Worm (Caenorhabditis elegans) whole organism, young adult: ENCODE measurements around the gene srh-216.

Experiments
- B0035.1 ChIP-seq: sonication (generic microtip); optimal IDR thresholded peaks from 2 replicates; lab custom pipeline; 2016; ENCODE audit warnings: missing genetic modification characterization, mild to moderate bottlenecking, missing compliant biosample characterization, missing genotype, missing genetic modification reagents
- B0261.1 ChIP-seq: sonication (generic microtip); optimal IDR thresholded peaks from 2 replicates; lab custom pipeline; 2016; ENCODE audit warnings: mild to moderate bottlenecking, missing genetic modification characterization, moderate library complexity, missing compliant biosample characterization
- B0336.3 ChIP-seq: fragments of 200-800 bp; sonication (Bioruptor generic); IDR thresholded peaks from 2 replicates; pipeline ENCODE4 v1.3.6; 2022; ENCODE audit warnings: missing genetic modification characterization, missing compliant biosample characterization
- D2030.7 ChIP-seq: fragments of 200-800 bp; sonication (Bioruptor generic); IDR thresholded peaks from 2 replicates; pipeline ENCODE4 v1.3.6; 2022; ENCODE audit warnings: missing genetic modification reagents, missing genetic modification characterization, missing compliant biosample characterization
- F22D6.2 ChIP-seq: sonication (generic microtip); optimal IDR thresholded peaks from 2 replicates; lab custom pipeline; 2016; ENCODE audit warnings: mild to moderate bottlenecking, missing genetic modification characterization, missing compliant biosample characterization
- F33H1.4 ChIP-seq: fragments of 200-800 bp; sonication (Bioruptor generic); IDR thresholded peaks from 2 replicates; pipeline ENCODE4 v1.3.6; 2022; ENCODE audit warnings: missing genetic modification reagents, missing genetic modification characterization, missing compliant biosample characterization
- F37B4.10 ChIP-seq: fragments of 200-800 bp; sonication (Bioruptor generic); IDR thresholded peaks from 2 replicates; pipeline ENCODE4 v1.3.6; 2022; ENCODE audit warnings: missing genetic modification characterization, missing compliant biosample characterization
- F55B11.4 ChIP-seq: sonication (generic microtip); optimal IDR thresholded peaks from 2 replicates; lab custom pipeline; 2016; ENCODE audit warnings: missing compliant biosample characterization, missing genetic modification characterization, borderline replicate concordance; ENCODE audit not compliant: insufficient read depth
- Y53F4B.3 ChIP-seq: fragments of 200-800 bp; sonication (Bioruptor generic); IDR thresholded peaks from 2 replicates; pipeline ENCODE4 v1.3.6; 2022; ENCODE audit warnings: missing genetic modification reagents, missing genetic modification characterization, missing compliant biosample characterization
- Y67H2A.10 ChIP-seq: fragments of 200-800 bp; sonication (Bioruptor generic); conservative IDR thresholded peaks from 2 replicates; pipeline ENCODE4 v1.3.6; 2022; ENCODE audit warnings: missing genetic modification reagents, missing genetic modification characterization, missing compliant biosample characterization
- ZK185.1 ChIP-seq: sonication (generic microtip); optimal IDR thresholded peaks from 2 replicates; lab custom pipeline; 2016; ENCODE audit warnings: mild to moderate bottlenecking, missing genetic modification characterization, missing compliant biosample characterization; ENCODE audit not compliant: poor library complexity, severe bottlenecking
- aptf-2 ChIP-seq: fragments of 200-800 bp; sonication (Bioruptor generic); conservative IDR thresholded peaks from 2 replicates; pipeline ENCODE4 v1.3.6; 2022; ENCODE audit warnings: missing genetic modification reagents, missing genetic modification characterization, missing compliant biosample characterization
- athp-1 ChIP-seq: sonication (generic microtip); optimal IDR thresholded peaks from 2 replicates; lab custom pipeline; 2017; ENCODE audit warnings: mild to moderate bottlenecking, missing genetic modification characterization, missing compliant biosample characterization
- bed-1 ChIP-seq: fragments of 200-800 bp; sonication (Bioruptor generic); IDR thresholded peaks from 2 replicates; pipeline ENCODE4 v1.3.6; 2022; ENCODE audit warnings: missing genetic modification reagents, missing genetic modification characterization, missing compliant biosample characterization
- ccch-3 ChIP-seq: fragments of 200-800 bp; sonication (Bioruptor generic); optimal IDR thresholded peaks from 2 replicates; lab custom pipeline; 2018; ENCODE audit warnings: mild to moderate bottlenecking, missing genetic modification characterization, missing compliant biosample characterization
- cebp-1 ChIP-seq, 2 experiments: fragments of 200-800 bp in 1 of 2; sonication (Bioruptor generic) in 1 of 2; sonication (generic microtip) in 1 of 2; IDR thresholded peaks in 1 of 2; optimal IDR thresholded peaks in 1 of 2; 2 replicates each; pipeline versions ENCODE4 v1.3.6 to Lab custom; 2017 to 2022; ENCODE audit warnings: missing compliant biosample characterization in 2 of 2, missing genetic modification characterization in 2 of 2, mild to moderate bottlenecking in 1 of 2, missing genetic modification reagents in 1 of 2, moderate library complexity in 1 of 2
- cebp-2 ChIP-seq: fragments of 200-800 bp; sonication (Bioruptor generic); IDR thresholded peaks from 2 replicates; pipeline ENCODE4 v1.3.6; 2022; ENCODE audit warnings: missing genetic modification characterization, missing compliant biosample characterization
- ceh-91 ChIP-seq: fragments of 200-800 bp; sonication (Bioruptor generic); IDR thresholded peaks from 2 replicates; pipeline ENCODE4 v1.3.6; 2022; ENCODE audit warnings: missing genetic modification reagents, missing genetic modification characterization, missing compliant biosample characterization
- die-1 ChIP-seq: sonication (generic microtip); optimal IDR thresholded peaks from 2 replicates; lab custom pipeline; 2016; ENCODE audit warnings: missing genotype, mild to moderate bottlenecking, missing genetic modification characterization, missing compliant biosample characterization
- egrh-3 ChIP-seq: fragments of 200-800 bp; sonication (Bioruptor generic); IDR thresholded peaks from 2 replicates; pipeline ENCODE4 v1.3.6; 2022; ENCODE audit warnings: missing genetic modification reagents, missing genetic modification characterization, missing compliant biosample characterization
- him-1 ChIP-seq: sonication (generic microtip); optimal IDR thresholded peaks from 2 replicates; lab custom pipeline; 2016; ENCODE audit warnings: missing genotype, missing genetic modification reagents, missing genetic modification characterization, missing compliant biosample characterization
- hlh-26 ChIP-seq: fragments of 200-800 bp; sonication (Bioruptor generic); conservative IDR thresholded peaks from 2 replicates; pipeline ENCODE4 v1.3.6; 2022; ENCODE audit warnings: missing genetic modification reagents, missing genetic modification characterization, missing compliant biosample characterization
- hmg-20 ChIP-seq: fragments of 200-800 bp; sonication (Bioruptor generic); IDR thresholded peaks from 2 replicates; pipeline ENCODE4 v1.3.6; 2022; ENCODE audit warnings: missing genetic modification reagents, missing genetic modification characterization, missing compliant biosample characterization
- hrde-1 ChIP-seq: sonication (generic microtip); optimal IDR thresholded peaks from 2 replicates; lab custom pipeline; 2016; ENCODE audit warnings: missing genetic modification characterization, mild to moderate bottlenecking, missing compliant biosample characterization, moderate library complexity, missing genotype, missing genetic modification reagents, borderline replicate concordance
- lsy-27 ChIP-seq: sonication (generic microtip); optimal IDR thresholded peaks from 2 replicates; lab custom pipeline; 2017; ENCODE audit warnings: missing genetic modification characterization, mild to moderate bottlenecking, missing compliant biosample characterization, antibody characterized with exemption, missing genotype, borderline replicate concordance; ENCODE audit not compliant: insufficient read depth
- mel-28 ChIP-seq: sonication (generic microtip); optimal IDR thresholded peaks from 2 replicates; lab custom pipeline; 2016; ENCODE audit warnings: borderline replicate concordance, mild to moderate bottlenecking, missing genetic modification characterization, missing compliant biosample characterization
- nfyb-1 ChIP-seq: fragments of 200-800 bp; sonication (Bioruptor generic); IDR thresholded peaks from 2 replicates; pipeline ENCODE4 v1.3.6; 2022; ENCODE audit warnings: missing genetic modification reagents, missing genetic modification characterization, missing compliant biosample characterization
- pha-4 ChIP-seq: fragments of 150-350 bp; sonication (generic microtip); optimal IDR thresholded peaks from 2 replicates; lab custom pipeline; 2014; ENCODE audit warnings: missing biosample characterization, missing genetic modification reagents, missing genetic modification characterization
- snpc-4 ChIP-seq, 5 experiments: fragments of 150-350 bp in 1 of 5; sonication (generic microtip) in 4 of 5; optimal IDR thresholded peaks; 2 replicates each; lab custom pipeline; 2014 to 2018; ENCODE audit warnings: missing genetic modification characterization in 5 of 5, missing biosample characterization in 3 of 5, antibody characterized with exemption in 2 of 5, mild to moderate bottlenecking in 2 of 5, missing compliant biosample characterization in 2 of 5, missing genotype in 2 of 5, moderate library complexity in 2 of 5, missing genetic modification reagents in 1 of 5
- somi-1 ChIP-seq: fragments of 200-800 bp; sonication (Bioruptor generic); optimal IDR thresholded peaks from 2 replicates; lab custom pipeline; 2018; ENCODE audit warnings: mild to moderate bottlenecking, missing genetic modification characterization, missing compliant biosample characterization
- sptf-2 ChIP-seq: fragments of 200-800 bp; sonication (Bioruptor generic); optimal IDR thresholded peaks from 2 replicates; lab custom pipeline; 2018; ENCODE audit warnings: mild to moderate bottlenecking, missing genetic modification characterization, missing compliant biosample characterization
- tlf-1 ChIP-seq: fragments of 200-800 bp; sonication (Bioruptor generic); optimal IDR thresholded peaks from 2 replicates; lab custom pipeline; 2018; ENCODE audit warnings: mild to moderate bottlenecking, missing genetic modification characterization, missing compliant biosample characterization
- ztf-18 ChIP-seq: sonication (generic microtip); optimal IDR thresholded peaks from 2 replicates; lab custom pipeline; 2016; ENCODE audit warnings: missing genotype, mild to moderate bottlenecking, missing genetic modification characterization, missing compliant biosample characterization
- ztf-25 ChIP-seq: fragments of 200-800 bp; sonication (Bioruptor generic); IDR thresholded peaks from 2 replicates; pipeline ENCODE4 v1.3.6; 2022; ENCODE audit warnings: missing genetic modification reagents, missing genetic modification characterization, missing compliant biosample characterization

The srh-216 gene

DNA sequence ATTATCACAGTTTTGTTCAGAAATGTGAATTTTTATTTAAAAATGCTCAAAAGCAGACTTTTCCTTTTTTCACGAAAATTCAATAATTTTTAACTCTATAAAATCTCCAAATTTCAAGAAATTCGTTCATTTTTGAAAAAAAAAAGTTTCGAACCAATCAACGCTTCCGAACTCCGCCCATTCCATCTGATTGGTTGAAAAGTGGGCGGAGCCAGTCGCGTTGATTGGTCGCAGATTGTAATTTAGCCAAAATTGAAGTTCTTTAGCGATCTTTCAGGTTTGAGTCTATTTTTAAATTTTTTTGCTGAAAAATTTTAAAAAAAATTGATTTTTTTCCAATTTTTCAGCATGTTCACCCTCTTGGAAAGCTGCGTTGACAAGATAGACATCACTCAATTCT is 15.0 kb downstream of the srh-216 start:
- TF ChIP-seq cebp-1 (GFP tag; IDR thresholded peaks at IDR 0.05; lab: Robert Waterston, UW) (no peak), cebp-1 (tag; optimal IDR thresholded peaks at IDR 0.05; lab: Kevin White, UChicago) (no peak), hlh-26 (no peak), nfyb-1 (peak; percentile 46; the same call in 1 of the 2 replicates)

DNA sequence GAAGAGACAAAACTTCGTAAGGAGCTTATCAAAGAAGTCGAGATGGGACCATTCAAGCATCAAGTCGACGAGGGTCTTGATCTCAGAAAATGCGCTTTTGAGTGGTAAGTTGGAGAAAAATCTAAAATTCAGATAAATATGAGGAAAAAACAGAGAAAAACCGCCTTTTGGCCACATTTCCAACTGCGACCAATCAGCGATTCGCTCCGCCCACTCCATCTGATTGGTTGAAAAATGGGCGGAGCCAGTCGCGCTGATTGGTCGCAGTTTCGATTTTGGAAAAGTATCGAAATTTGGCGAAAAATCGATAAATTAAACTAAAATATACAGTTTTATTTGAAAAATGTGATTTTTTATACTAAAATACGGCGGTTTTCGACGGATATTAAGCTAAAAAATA is 15.5 kb downstream of the srh-216 start:
- no peak for TF ChIP-seq hmg-20 (GFP tag; lab: Robert Waterston, UW)
- TF ChIP-seq egrh-3 (GFP tag; lab: Robert Waterston, UW): no peak
- no peak for TF ChIP-seq cebp-1 (GFP tag; IDR thresholded peaks at IDR 0.05; lab: Robert Waterston, UW)
- no peak for TF ChIP-seq cebp-1 (tag; optimal IDR thresholded peaks at IDR 0.05; lab: Kevin White, UChicago)
- no peak for TF ChIP-seq aptf-2 (GFP tag; lab: Robert Waterston, UW)
- no peak for TF ChIP-seq tlf-1
- no peak for TF ChIP-seq ccch-3 (GFP tag; lab: Kevin White, UChicago)
- no peak for TF ChIP-seq B0336.3 (GFP tag; lab: Robert Waterston, UW)
- no peak for TF ChIP-seq somi-1 (GFP tag; lab: Kevin White, UChicago)
- no peak for TF ChIP-seq ztf-25
- TF ChIP-seq mel-28 (tag; lab: Kevin White, UChicago): no peak
- TF ChIP-seq cebp-2 (GFP tag; lab: Robert Waterston, UW): no peak
- TF ChIP-seq F22D6.2: no peak
- TF ChIP-seq Y53F4B.3 (GFP tag; lab: Robert Waterston, UW): no peak
- TF ChIP-seq B0035.1: no peak
- TF ChIP-seq F33H1.4: no peak
- TF ChIP-seq D2030.7: no peak
- TF ChIP-seq hrde-1 (tag; lab: Kevin White, UChicago): no peak
- no peak for TF ChIP-seq ceh-91 (GFP tag; lab: Robert Waterston, UW)
- no peak for TF ChIP-seq F55B11.4
- TF ChIP-seq B0261.1: no peak
- TF ChIP-seq, all 124 proteins: peak for 0

DNA sequence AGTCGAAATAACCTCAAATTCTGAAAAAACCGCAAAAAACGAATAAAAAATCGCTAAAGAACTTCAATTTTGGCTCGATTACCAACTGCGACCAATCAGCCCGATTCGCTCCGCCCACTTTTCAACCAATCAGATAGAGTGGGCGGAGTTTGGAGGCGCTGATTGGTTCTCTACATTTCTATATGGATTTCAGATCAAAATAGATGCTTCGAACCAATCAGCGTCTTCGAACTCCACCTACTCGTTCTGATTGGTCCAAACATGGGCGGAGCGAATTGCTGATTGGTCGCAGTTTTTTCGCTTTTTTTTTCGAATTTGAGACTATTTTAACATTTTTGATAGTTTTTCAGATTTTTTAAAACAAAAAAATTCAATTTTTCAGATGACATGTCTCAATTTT is 19.2 kb downstream of the srh-216 start:
- TF ChIP-seq nfyb-1 (peak; percentile 71; the same call in 1 of the 2 replicates), Y67H2A.10 (no peak)
- TF ChIP-seq, all 124 proteins: peak for 1

DNA sequence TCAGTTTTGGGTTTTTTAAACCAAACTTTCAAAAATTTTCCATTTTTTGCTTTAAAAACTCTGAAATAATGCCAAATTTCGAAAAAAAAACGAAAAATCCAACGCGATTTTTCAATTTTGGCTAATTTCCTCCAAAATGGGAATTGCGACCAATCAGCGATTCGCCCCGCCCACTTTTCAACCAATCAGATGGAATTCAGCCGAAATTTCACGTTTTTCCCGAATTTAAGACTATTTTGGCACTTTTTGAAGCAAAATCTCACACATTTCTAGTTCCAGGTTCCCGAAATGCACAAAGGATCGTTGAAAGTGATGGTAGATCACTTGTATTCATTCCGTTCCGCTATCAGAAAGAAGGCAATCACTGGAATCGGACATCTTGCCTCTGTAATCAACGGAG is 22.6 kb downstream of the srh-216 start:
- no peak for TF ChIP-seq athp-1 (tag; lab: Kevin White, UChicago)
- no peak for TF ChIP-seq snpc-4 (GFP tag; optimal IDR thresholded peaks at IDR 0.05; lab: Kevin White, UChicago)
- no peak for TF ChIP-seq snpc-4 (tag; optimal IDR thresholded peaks at IDR 0.05; lab: Kevin White, UChicago)
- no peak for TF ChIP-seq F37B4.10 (GFP tag; lab: Robert Waterston, UW)
- no peak for TF ChIP-seq pha-4 (tag; lab: Kevin White, UChicago)
- no peak for TF ChIP-seq die-1
- no peak for TF ChIP-seq ztf-18 (tag; lab: Kevin White, UChicago)
- no peak for TF ChIP-seq hlh-26
- TF ChIP-seq F33H1.4: no peak
- no peak for TF ChIP-seq bed-1 (GFP tag; lab: Robert Waterston, UW)
- TF ChIP-seq lsy-27 (tag; lab: Kevin White, UChicago): no peak
- no peak for TF ChIP-seq Y67H2A.10
- TF ChIP-seq him-1 (tag; lab: Kevin White, UChicago): no peak
- no peak for TF ChIP-seq sptf-2
- TF ChIP-seq ZK185.1 (tag; lab: Kevin White, UChicago): no peak
- TF ChIP-seq, all 124 proteins: peak for 0
